Fruit fly (Drosophila melanogaster) whole organism, prepupa: ENCODE measurements around the gene RpL13A.

Source experiments
- Blimp-1 ChIP-seq: fragments of 200-800 bp; sonication (Bioruptor generic); optimal IDR thresholded peaks from 3 replicates; lab custom pipeline; 2017; ENCODE audit warnings: missing biosample characterization, missing genetic modification characterization, mild to moderate bottlenecking, moderate library complexity, missing genetic modification reagents
- CG10631 ChIP-seq: fragments of 200-800 bp; sonication (Bioruptor generic); optimal IDR thresholded peaks from 2 replicates; lab custom pipeline; 2016; ENCODE audit warnings: missing biosample characterization, missing genetic modification characterization
- CG10669 ChIP-seq: fragments of 200-800 bp; sonication (Bioruptor generic); optimal IDR thresholded peaks from 3 replicates; lab custom pipeline; 2018; ENCODE audit warnings: missing biosample characterization, mild to moderate bottlenecking, missing genetic modification characterization, moderate library complexity
- CG11294 ChIP-seq: fragments of 200-800 bp; sonication (Bioruptor generic); IDR thresholded peaks from 2 replicates; pipeline ENCODE4 v1.3.6; 2022; ENCODE audit warnings: missing biosample characterization, missing genetic modification characterization
- CG11762 ChIP-seq: fragments of 200-800 bp; sonication (Bioruptor generic); optimal IDR thresholded peaks from 3 replicates; lab custom pipeline; 2016; ENCODE audit warnings: missing biosample characterization, missing genetic modification characterization; ENCODE audit not compliant: insufficient read depth
- CG11902 ChIP-seq: fragments of 200-800 bp; sonication (Bioruptor generic); optimal IDR thresholded peaks from 3 replicates; lab custom pipeline; 2016; ENCODE audit warnings: missing biosample characterization, missing genetic modification characterization
- CG15336 ChIP-seq: fragments of 200-800 bp; sonication (Bioruptor generic); IDR thresholded peaks from 2 replicates; pipeline ENCODE4 v1.3.6; 2022; ENCODE audit warnings: missing biosample characterization, missing genetic modification characterization
- CG1621 ChIP-seq: fragments of 200-800 bp; sonication (Bioruptor generic); optimal IDR thresholded peaks from 3 replicates; lab custom pipeline; 2018; ENCODE audit warnings: missing biosample characterization, mild to moderate bottlenecking, missing genetic modification characterization
- CG16779 ChIP-seq: fragments of 200-800 bp; sonication (Bioruptor generic); optimal IDR thresholded peaks from 3 replicates; lab custom pipeline; 2017; ENCODE audit warnings: missing biosample characterization, mild to moderate bottlenecking, missing genetic modification characterization
- CG3032 ChIP-seq: fragments of 200-800 bp; optimal IDR thresholded peaks from 2 replicates; lab custom pipeline; 2019; ENCODE audit warnings: missing biosample characterization, mild to moderate bottlenecking, missing genetic modification characterization, moderate library complexity
- CG31627 ChIP-seq: fragments of 200-800 bp; sonication (Bioruptor generic); optimal IDR thresholded peaks from 3 replicates; lab custom pipeline; 2016; ENCODE audit warnings: missing biosample characterization, missing genetic modification characterization
- CG32006 ChIP-seq: fragments of 200-800 bp; sonication (Bioruptor generic); optimal IDR thresholded peaks from 3 replicates; lab custom pipeline; 2017; ENCODE audit warnings: missing biosample characterization, mild to moderate bottlenecking, missing genetic modification characterization
- CG34406 ChIP-seq: fragments of 200-800 bp; sonication (Bioruptor generic); optimal IDR thresholded peaks from 3 replicates; lab custom pipeline; 2016; ENCODE audit warnings: missing biosample characterization, missing genetic modification characterization
- CG3919 ChIP-seq: fragments of 200-800 bp; sonication (Bioruptor generic); optimal IDR thresholded peaks from 3 replicates; lab custom pipeline; 2016; ENCODE audit warnings: missing biosample characterization, missing genetic modification characterization
- CG6163 ChIP-seq: fragments of 200-800 bp; sonication (Bioruptor generic); IDR thresholded peaks from 3 replicates; pipeline ENCODE4 v1.3.6; 2022; ENCODE audit warnings: missing biosample characterization, missing genetic modification characterization
- CG6276 ChIP-seq: fragments of 200-800 bp; sonication (Bioruptor generic); optimal IDR thresholded peaks from 2 replicates; lab custom pipeline; 2017; ENCODE audit warnings: missing biosample characterization, mild to moderate bottlenecking, missing genetic modification characterization
- CG6792 ChIP-seq: fragments of 200-800 bp; sonication (Bioruptor generic); optimal IDR thresholded peaks from 3 replicates; lab custom pipeline; 2016; ENCODE audit warnings: missing biosample characterization, missing genetic modification characterization
- CG6808 ChIP-seq: fragments of 200-800 bp; sonication (Bioruptor generic); optimal IDR thresholded peaks from 3 replicates; lab custom pipeline; 2017; ENCODE audit warnings: missing biosample characterization, missing genetic modification characterization, mild to moderate bottlenecking, moderate library complexity, missing genetic modification reagents
- CG6854 ChIP-seq: fragments of 200-800 bp; sonication (Bioruptor generic); optimal IDR thresholded peaks from 2 replicates; lab custom pipeline; 2017; ENCODE audit warnings: missing biosample characterization, mild to moderate bottlenecking, missing genetic modification characterization
- CG7368 ChIP-seq: fragments of 200-800 bp; sonication (Bioruptor generic); optimal IDR thresholded peaks from 3 replicates; lab custom pipeline; 2016; ENCODE audit warnings: missing biosample characterization, missing genetic modification characterization
- CG8319 ChIP-seq: fragments of 200-800 bp; sonication (Bioruptor generic); optimal IDR thresholded peaks from 3 replicates; lab custom pipeline; 2016; ENCODE audit warnings: missing biosample characterization, missing genetic modification characterization
- CG8632 ChIP-seq: fragments of 200-800 bp; sonication (Bioruptor generic); optimal IDR thresholded peaks from 3 replicates; lab custom pipeline; 2016; ENCODE audit warnings: missing biosample characterization, missing genetic modification characterization
- CG9139 ChIP-seq: fragments of 200-800 bp; sonication (Bioruptor generic); optimal IDR thresholded peaks from 3 replicates; lab custom pipeline; 2017; ENCODE audit warnings: missing biosample characterization, mild to moderate bottlenecking, missing genetic modification characterization
- Eip78C ChIP-seq: fragments of 200-800 bp; sonication (Bioruptor generic); peaks from one replicate; lab custom pipeline; 2016; ENCODE audit warnings: missing biosample characterization, missing genetic modification characterization
- Eip93F ChIP-seq: fragments of 200-800 bp; sonication (Bioruptor generic); optimal IDR thresholded peaks from 2 replicates; lab custom pipeline; 2016; ENCODE audit warnings: missing biosample characterization, mild to moderate bottlenecking, missing genetic modification characterization
- Ets21C ChIP-seq: fragments of 200-800 bp; sonication (Bioruptor generic); optimal IDR thresholded peaks from 3 replicates; lab custom pipeline; 2016; ENCODE audit warnings: missing biosample characterization, missing genetic modification characterization
- Hr38 ChIP-seq: sonication (Bioruptor generic); optimal IDR thresholded peaks from 2 replicates; lab custom pipeline; 2016; ENCODE audit warnings: missing biosample characterization, missing genetic modification characterization
- Hr39 ChIP-seq: fragments of 200-800 bp; sonication (Bioruptor generic); optimal IDR thresholded peaks from 2 replicates; lab custom pipeline; 2016; ENCODE audit warnings: missing biosample characterization, missing genetic modification characterization
- Hr4 ChIP-seq: fragments of 200-800 bp; sonication (Bioruptor generic); optimal IDR thresholded peaks from 3 replicates; lab custom pipeline; 2016; ENCODE audit warnings: missing biosample characterization, missing genetic modification characterization
- Met ChIP-seq: fragments of 200-800 bp; sonication (Bioruptor generic); optimal IDR thresholded peaks from 3 replicates; lab custom pipeline; 2016; ENCODE audit warnings: missing biosample characterization, missing genetic modification characterization
- Smox ChIP-seq: fragments of 200-800 bp; sonication (Bioruptor generic); optimal IDR thresholded peaks from 3 replicates; lab custom pipeline; 2016; ENCODE audit warnings: missing biosample characterization, missing genetic modification characterization
- Sox102F ChIP-seq: fragments of 200-800 bp; sonication (Bioruptor generic); optimal IDR thresholded peaks from 2 replicates; lab custom pipeline; 2016; ENCODE audit warnings: missing biosample characterization, mild to moderate bottlenecking, missing genetic modification characterization
- Sox14 ChIP-seq: fragments of 200-800 bp; sonication (Bioruptor generic); optimal IDR thresholded peaks from 3 replicates; lab custom pipeline; 2016; ENCODE audit warnings: missing biosample characterization, missing genetic modification characterization
- achi ChIP-seq: fragments of 200-800 bp; sonication (Bioruptor generic); optimal IDR thresholded peaks from 3 replicates; lab custom pipeline; 2016; ENCODE audit warnings: missing biosample characterization, missing genetic modification characterization
- acj6 ChIP-seq: fragments of 200-800 bp; sonication (Bioruptor generic); optimal IDR thresholded peaks from 3 replicates; lab custom pipeline; 2016; ENCODE audit warnings: missing biosample characterization, missing genetic modification characterization
- cyc ChIP-seq: fragments of 200-800 bp; sonication (Bioruptor generic); optimal IDR thresholded peaks from 3 replicates; lab custom pipeline; 2016; ENCODE audit warnings: missing biosample characterization, missing genetic modification characterization
- dac ChIP-seq: fragments of 200-800 bp; sonication (Bioruptor generic); optimal IDR thresholded peaks from 2 replicates; lab custom pipeline; 2017; ENCODE audit warnings: missing biosample characterization, mild to moderate bottlenecking, missing genetic modification characterization
- dsx ChIP-seq: fragments of 200-800 bp; optimal IDR thresholded peaks from 3 replicates; lab custom pipeline; 2019; ENCODE audit warnings: missing biosample characterization, mild to moderate bottlenecking, missing genetic modification characterization, moderate library complexity; ENCODE audit not compliant: poor library complexity, severe bottlenecking
- eg ChIP-seq: fragments of 200-800 bp; sonication (Bioruptor generic); IDR thresholded peaks from 3 replicates; pipeline ENCODE4 v1.3.6; 2022; ENCODE audit warnings: missing biosample characterization, missing genetic modification characterization
- esn ChIP-seq: fragments of 200-800 bp; sonication (Bioruptor generic); optimal IDR thresholded peaks from 2 replicates; lab custom pipeline; 2016; ENCODE audit warnings: missing biosample characterization, mild to moderate bottlenecking, missing genetic modification characterization, moderate library complexity
- fd59A ChIP-seq: fragments of 200-800 bp; sonication (Bioruptor generic); optimal IDR thresholded peaks from 2 replicates; lab custom pipeline; 2017; ENCODE audit warnings: missing biosample characterization, mild to moderate bottlenecking, missing genetic modification characterization, missing genetic modification reagents
- fd85E ChIP-seq: fragments of 200-800 bp; sonication (Bioruptor generic); optimal IDR thresholded peaks from 3 replicates; lab custom pipeline; 2016; ENCODE audit warnings: missing biosample characterization, missing genetic modification characterization
- fkh ChIP-seq: fragments of 200-800 bp; sonication (Bioruptor generic); optimal IDR thresholded peaks from 3 replicates; lab custom pipeline; 2017; ENCODE audit warnings: missing biosample characterization, mild to moderate bottlenecking, missing genetic modification characterization, moderate library complexity
- lz ChIP-seq: fragments of 200-800 bp; sonication (Bioruptor generic); optimal IDR thresholded peaks from 3 replicates; lab custom pipeline; 2016; ENCODE audit warnings: missing biosample characterization, missing genetic modification characterization
- salr ChIP-seq, 2 experiments: fragments of 200-800 bp; sonication (Bioruptor generic); optimal IDR thresholded peaks; 3 replicates each; lab custom pipeline; 2016 to 2018; ENCODE audit warnings: missing biosample characterization in 2 of 2, missing genetic modification characterization in 2 of 2, mild to moderate bottlenecking in 1 of 2
- ss ChIP-seq, 2 experiments: fragments of 200-800 bp; sonication (Bioruptor generic); optimal IDR thresholded peaks; 2 replicates in 1 of 2; 3 replicates in 1 of 2; lab custom pipeline; 2017 to 2018; ENCODE audit warnings: mild to moderate bottlenecking in 2 of 2, missing biosample characterization in 2 of 2, missing genetic modification characterization in 2 of 2, moderate library complexity in 1 of 2
- topi ChIP-seq: fragments of 200-800 bp; sonication (Bioruptor generic); optimal IDR thresholded peaks from 3 replicates; lab custom pipeline; 2016; ENCODE audit warnings: missing biosample characterization, missing genetic modification characterization
- vri ChIP-seq: fragments of 200-800 bp; sonication (Bioruptor generic); optimal IDR thresholded peaks from 3 replicates; lab custom pipeline; 2016; ENCODE audit warnings: missing biosample characterization, mild to moderate bottlenecking, missing genetic modification characterization

Gene RpL13A

DNA sequence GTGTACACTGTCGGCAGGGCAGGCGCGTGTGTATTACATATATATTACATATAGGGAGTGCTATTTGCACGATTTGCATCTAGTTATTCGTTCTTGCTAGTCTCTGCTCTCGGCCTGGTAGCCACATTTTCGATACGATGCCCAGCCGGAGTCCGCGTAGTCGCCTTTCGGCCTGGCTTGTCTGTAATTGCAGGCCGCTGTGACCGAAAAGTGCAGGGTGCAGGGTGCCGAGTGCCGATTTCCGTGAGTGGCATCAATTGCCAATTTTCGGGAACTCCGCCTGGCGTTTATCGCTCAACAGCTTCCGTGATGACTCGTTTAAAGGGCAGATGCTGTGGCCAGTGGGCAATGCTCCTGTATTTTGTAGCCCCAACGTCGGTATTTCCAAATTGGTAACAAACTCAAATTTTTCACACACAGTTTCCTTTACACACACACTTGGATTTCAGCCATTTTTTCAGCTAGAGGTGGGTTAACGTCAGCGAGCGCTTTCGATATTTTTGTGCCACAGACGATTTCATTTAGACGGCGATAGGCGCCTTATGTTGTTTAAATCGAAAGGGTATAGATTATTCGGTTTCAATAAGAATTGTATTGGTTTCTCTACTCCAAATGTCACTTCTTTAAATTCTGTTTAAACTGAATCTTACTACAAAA is 36.3 kb upstream of the RpL13A start, which contains the start of gene CG2926:
CG2926 (minus strand) TSS at position 518 of the 657 bp plus-strand sequence.
- peak; percentile 31 for TF ChIP-seq cyc
- TF ChIP-seq CG3919: no peak
- TF ChIP-seq ss (GFP tag; optimal IDR thresholded peaks at IDR 0.05; lab: Kevin White, UChicago): no peak
- TF ChIP-seq fd85E: no peak
- TF ChIP-seq CG6808: no peak
- no peak for TF ChIP-seq Hr4 (GFP tag; lab: Kevin White, UChicago)
- TF ChIP-seq lz (GFP tag; lab: Kevin White, UChicago): peak; percentile 40
- TF ChIP-seq CG11294: no peak
- TF ChIP-seq Blimp-1 (GFP tag; lab: Kevin White, UChicago): no peak
- TF ChIP-seq Smox (GFP tag; lab: Kevin White, UChicago): no peak
- peak; percentile 18 for TF ChIP-seq CG31627 (GFP tag; lab: Kevin White, UChicago)
- no peak for TF ChIP-seq CG11902
- no peak for TF ChIP-seq CG34406
- TF ChIP-seq dac (GFP tag; lab: Kevin White, UChicago): no peak
- TF ChIP-seq CG6854 (GFP tag; lab: Kevin White, UChicago): peak; percentile 45
- no peak for TF ChIP-seq fd59A (GFP tag; lab: Kevin White, UChicago)
- no peak for TF ChIP-seq CG3032 (tag; lab: Kevin White, UChicago)
- TF ChIP-seq Eip78C (GFP tag; lab: Kevin White, UChicago): no peak
- TF ChIP-seq Met (GFP tag; lab: Kevin White, UChicago): no peak
- no peak for TF ChIP-seq Hr39 (GFP tag; lab: Kevin White, UChicago)
- TF ChIP-seq CG6792: no peak
- TF ChIP-seq CG10669 (GFP tag; lab: Kevin White, UChicago): no peak
- no peak for TF ChIP-seq dsx (GFP tag; lab: Kevin White, UChicago)
- TF ChIP-seq Sox14 (GFP tag; lab: Kevin White, UChicago): no peak
- no peak for TF ChIP-seq Ets21C (GFP tag; lab: Kevin White, UChicago)
- TF ChIP-seq CG32006 (GFP tag; lab: Kevin White, UChicago): no peak
- TF ChIP-seq Sox102F (GFP tag; lab: Kevin White, UChicago): no peak
- no peak for TF ChIP-seq topi (GFP tag; lab: Kevin White, UChicago)
- TF ChIP-seq vri (GFP tag; lab: Kevin White, UChicago): no peak
- TF ChIP-seq acj6 (GFP tag; lab: Kevin White, UChicago): no peak
- TF ChIP-seq Hr38: no peak
- TF ChIP-seq fkh (GFP tag; lab: Kevin White, UChicago): no peak
- TF ChIP-seq CG9139 (GFP tag; lab: Kevin White, UChicago): no peak
- peak; percentile 43 for TF ChIP-seq esn (GFP tag; lab: Kevin White, UChicago)
- no peak for TF ChIP-seq CG8632 (GFP tag; lab: Kevin White, UChicago)
- peak; percentile 28; the same call in 1 of the 2 replicates for TF ChIP-seq CG15336
- TF ChIP-seq achi: no peak
- no peak for TF ChIP-seq CG16779 (tag; lab: Kevin White, UChicago)
- no peak for TF ChIP-seq Eip93F (GFP tag; lab: Kevin White, UChicago)
- no peak for TF ChIP-seq CG10631 (GFP tag; lab: Kevin White, UChicago)
- no peak for TF ChIP-seq CG1621 (tag; lab: Kevin White, UChicago)
- TF ChIP-seq CG6276 (GFP tag; lab: Kevin White, UChicago): no peak
- TF ChIP-seq CG6163 (GFP tag; lab: Robert Waterston, UW): no peak; the same call in 2 of the 3 replicates
- TF ChIP-seq CG7368 (GFP tag; lab: Kevin White, UChicago): no peak
- TF ChIP-seq CG8319 (GFP tag; lab: Kevin White, UChicago): no peak
- no peak for TF ChIP-seq eg (GFP tag; lab: Robert Waterston, UW)
- TF ChIP-seq CG11762: no peak
- TF ChIP-seq salr (GFP tag; optimal IDR thresholded peaks at IDR 0.05; lab: Kevin White, UChicago): no peak
